1 fruit fly cellular context compared by ENCODE assay signal in genomic region chr3R:20273568-20273967, dm6.
TF ChIP-seq lines count a peak whose summit lies in the region.

No protein-coding gene starts in this region.

TF ChIP-seq in whole organism, embryonic, 481 proteins besides CTCF, POLR2A, EP300 and RAD21 (continued from another document):
- TF ChIP-seq ci (GFP tag; IDR thresholded peaks at IDR 0.05; lab: Robert Waterston, UW) (0 out of 3 replicates have a peak, but pooled peaks have one; percentile 12), CG14441 (GFP tag; IDR thresholded peaks at IDR 0.05; lab: Robert Waterston, UW) (peak; percentile 47), ash1 (GFP tag; optimal IDR thresholded peaks at IDR 0.05; lab: Kevin White, UChicago) (no peak), CG11695 (GFP tag; IDR thresholded peaks at IDR 0.05; lab: Robert Waterston, UW) (0 out of 3 replicates have a peak, but pooled peaks have one; percentile 7), wdn (GFP tag; IDR thresholded peaks at IDR 0.05; lab: Robert Waterston, UW) (0 out of 2 replicates have a peak, but pooled peaks have one; percentile 14), CG2120 (GFP tag; optimal IDR thresholded peaks at IDR 0.05; lab: Kevin White, UChicago) (no peak), CG30403 (GFP tag; optimal IDR thresholded peaks at IDR 0.05; lab: Kevin White, UChicago) (no peak), bcd (GFP tag; optimal IDR thresholded peaks at IDR 0.05; lab: Kevin White, UChicago) (peak; percentile 9), CG10565 (GFP tag; optimal IDR thresholded peaks at IDR 0.05; lab: Kevin White, UChicago) (no peak), Meics (GFP tag; optimal IDR thresholded peaks at IDR 0.05; lab: Kevin White, UChicago) (peak; percentile 63), jing (GFP tag; optimal IDR thresholded peaks at IDR 0.05; lab: Kevin White, UChicago) (no peak), CG13123 (GFP tag; optimal IDR thresholded peaks at IDR 0.05; lab: Kevin White, UChicago) (no peak), Awh (GFP tag; IDR thresholded peaks at IDR 0.05; lab: Robert Waterston, UW) (0 out of 2 replicates have a peak, but pooled peaks have one; percentile 47), Camta (GFP tag; optimal IDR thresholded peaks at IDR 0.05; lab: Kevin White, UChicago) (peak; percentile 15), ERR (GFP tag; optimal IDR thresholded peaks at IDR 0.05; lab: Kevin White, UChicago) (no peak), nau (GFP tag; optimal IDR thresholded peaks at IDR 0.05; lab: Kevin White, UChicago) (no peak), sob (GFP tag; IDR thresholded peaks at IDR 0.05; lab: Robert Waterston, UW) (peak; percentile 30; the same call in 1 of the 2 replicates), gsb-n (tag; optimal IDR thresholded peaks at IDR 0.05; lab: Kevin White, UChicago) (no peak), Side (GFP tag; optimal IDR thresholded peaks at IDR 0.05; lab: Kevin White, UChicago) (no peak), Dfd (GFP tag; optimal IDR thresholded peaks at IDR 0.05; lab: Kevin White, UChicago) (no peak), gro (GFP tag; optimal IDR thresholded peaks at IDR 0.05; lab: Kevin White, UChicago) (peak; percentile 73), NfI (GFP tag; optimal IDR thresholded peaks at IDR 0.05; lab: Kevin White, UChicago) (peak; percentile 7), bab2 (GFP tag; optimal IDR thresholded peaks at IDR 0.05; lab: Kevin White, UChicago) (peak; percentile 16), E2f2 (GFP tag; IDR thresholded peaks at IDR 0.05; lab: Robert Waterston, UW) (peak; percentile 31; the same call in 1 of the 2 replicates), fd3F (GFP tag; optimal IDR thresholded peaks at IDR 0.05; lab: Kevin White, UChicago) (no peak), vfl (GFP tag; optimal IDR thresholded peaks at IDR 0.05; lab: Kevin White, UChicago) (no peak), Hsf (GFP tag; optimal IDR thresholded peaks at IDR 0.05; lab: Kevin White, UChicago) (no peak), CG17912 (GFP tag; optimal IDR thresholded peaks at IDR 0.05; lab: Kevin White, UChicago) (no peak), CG18599 (GFP tag; optimal IDR thresholded peaks at IDR 0.05; lab: Kevin White, UChicago) (peak; percentile 15), grn (GFP tag; optimal IDR thresholded peaks at IDR 0.05; lab: Kevin White, UChicago) (peak; percentile 5), CG34376 (GFP tag; optimal IDR thresholded peaks at IDR 0.05; lab: Kevin White, UChicago) (no peak), Blimp-1 (GFP tag; optimal IDR thresholded peaks at IDR 0.05; lab: Kevin White, UChicago) (peak; percentile 6), Bgb (GFP tag; IDR thresholded peaks at IDR 0.05; lab: Robert Waterston, UW; ENCODE audit: partially characterized antibody) (no peak), hth (optimal IDR thresholded peaks at IDR 0.05; lab: Kevin White, UChicago) (no peak), tx (GFP tag; optimal IDR thresholded peaks at IDR 0.05; lab: Kevin White, UChicago) (no peak), so (GFP tag; IDR thresholded peaks at IDR 0.05; lab: Robert Waterston, UW) (no peak), Hr3 (GFP tag; optimal IDR thresholded peaks at IDR 0.05; lab: Kevin White, UChicago) (no peak), CG10321 (GFP tag; IDR thresholded peaks at IDR 0.05; lab: Robert Waterston, UW) (no peak; the same call in 1 of the 2 replicates), lmd (GFP tag; IDR thresholded peaks at IDR 0.05; lab: Robert Waterston, UW) (peak; percentile 14; the same call in 1 of the 2 replicates), BtbVII (GFP tag; optimal IDR thresholded peaks at IDR 0.05; lab: Kevin White, UChicago) (peak; percentile 41), CG34422 (GFP tag; IDR thresholded peaks at IDR 0.05; lab: Robert Waterston, UW) (no peak), ara (GFP tag; IDR thresholded peaks at IDR 0.05; lab: Robert Waterston, UW) (0 out of 2 replicates have a peak, but pooled peaks have one; percentile 15), D19B (GFP tag; optimal IDR thresholded peaks at IDR 0.05; lab: Kevin White, UChicago) (no peak), CG10979 (tag; optimal IDR thresholded peaks at IDR 0.05; lab: Kevin White, UChicago) (no peak), CG2678 (tag; optimal IDR thresholded peaks at IDR 0.05; lab: Kevin White, UChicago) (peak; percentile 30), Atf6 (GFP tag; IDR thresholded peaks at IDR 0.05; lab: Robert Waterston, UW) (peak; percentile 67), C15 (GFP tag; IDR thresholded peaks at IDR 0.05; lab: Robert Waterston, UW) (no peak), pan (optimal IDR thresholded peaks at IDR 0.05; lab: Kevin White, UChicago) (no peak), pan (GFP tag; optimal IDR thresholded peaks at IDR 0.05 in 1 of 2, IDR thresholded peaks at IDR 0.05 in 1 of 2) (peak in 1 of 2 experiments; percentile 6), CG15269 (tag; optimal IDR thresholded peaks at IDR 0.05; lab: Kevin White, UChicago) (peak; percentile 2), CG30431 (GFP tag; optimal IDR thresholded peaks at IDR 0.05; lab: Kevin White, UChicago) (no peak), CG17361 (GFP tag; IDR thresholded peaks at IDR 0.05; lab: Robert Waterston, UW) (0 out of 3 replicates have a peak, but pooled peaks have one; percentile 12), inv (GFP tag; IDR thresholded peaks at IDR 0.05; lab: Robert Waterston, UW; ENCODE audit: partially characterized antibody) (no peak), CG4424 (GFP tag; optimal IDR thresholded peaks at IDR 0.05; lab: Kevin White, UChicago) (no peak), zen (tag; optimal IDR thresholded peaks at IDR 0.05; lab: Kevin White, UChicago) (no peak), HHEX (GFP tag; optimal IDR thresholded peaks at IDR 0.05; lab: Kevin White, UChicago) (peak; percentile 34), phol (tag; optimal IDR thresholded peaks at IDR 0.05; lab: Kevin White, UChicago) (no peak), slbo (GFP tag; IDR thresholded peaks at IDR 0.05; lab: Robert Waterston, UW) (peak; percentile 32), CG9437 (GFP tag; optimal IDR thresholded peaks at IDR 0.05; lab: Kevin White, UChicago) (no peak), abd-A (tag; optimal IDR thresholded peaks at IDR 0.05; lab: Kevin White, UChicago) (peak; percentile 23), bigmax (GFP tag; optimal IDR thresholded peaks at IDR 0.05; lab: Kevin White, UChicago) (no peak), CG34224 (GFP tag; IDR thresholded peaks at IDR 0.05; lab: Robert Waterston, UW; ENCODE audit: partially characterized antibody) (no peak), dm (GFP tag; optimal IDR thresholded peaks at IDR 0.05; lab: Kevin White, UChicago) (no peak), CG6654 (GFP tag; optimal IDR thresholded peaks at IDR 0.05; lab: Kevin White, UChicago) (no peak), peb (GFP tag; IDR thresholded peaks at IDR 0.05; lab: Robert Waterston, UW) (no peak), kni (GFP tag; optimal IDR thresholded peaks at IDR 0.05; lab: Kevin White, UChicago) (peak; percentile 32), E2f1 (GFP tag; IDR thresholded peaks at IDR 0.05; lab: Robert Waterston, UW) (no peak), Dbx (GFP tag; IDR thresholded peaks at IDR 0.05; lab: Robert Waterston, UW) (0 out of 3 replicates have a peak, but pooled peaks have one; percentile 27), Pdp1 (GFP tag; optimal IDR thresholded peaks at IDR 0.05; lab: Kevin White, UChicago) (peak in 1 of 2 experiments; percentile 49), Optix (GFP tag; IDR thresholded peaks at IDR 0.05; lab: Robert Waterston, UW) (no peak), CG31441 (GFP tag; IDR thresholded peaks at IDR 0.05; lab: Robert Waterston, UW) (no peak), Trl (optimal IDR thresholded peaks at IDR 0.05; lab: Kevin White, UChicago) (no peak), Trl (GFP tag; optimal IDR thresholded peaks at IDR 0.05; lab: Kevin White, UChicago) (peak; percentile 1), ssp (GFP tag; IDR thresholded peaks at IDR 0.05; lab: Robert Waterston, UW) (no peak), CG15514 (GFP tag; optimal IDR thresholded peaks at IDR 0.05; lab: Kevin White, UChicago) (peak; percentile 14), Hmr (GFP tag; optimal IDR thresholded peaks at IDR 0.05; lab: Kevin White, UChicago) (peak; percentile 69), gem (tag; optimal IDR thresholded peaks at IDR 0.05; lab: Kevin White, UChicago) (peak; percentile 7), lab (GFP tag; optimal IDR thresholded peaks at IDR 0.05; lab: Kevin White, UChicago) (peak; percentile 75), CG7987 (GFP tag; optimal IDR thresholded peaks at IDR 0.05; lab: Kevin White, UChicago) (peak; percentile 37), org-1 (GFP tag; optimal IDR thresholded peaks at IDR 0.05; lab: Kevin White, UChicago) (no peak), CG6813 (GFP tag; optimal IDR thresholded peaks at IDR 0.05; lab: Kevin White, UChicago) (peak; percentile 6), sens (GFP tag; lab: Kevin White, UChicago) (peak; percentile 69), Med (GFP tag; lab: Kevin White, UChicago) (peak; percentile 92), CG12769 (tag; optimal IDR thresholded peaks at IDR 0.05; lab: Kevin White, UChicago) (peak; percentile 53), HmgZ (tag; optimal IDR thresholded peaks at IDR 0.05; lab: Kevin White, UChicago) (no peak), ato (GFP tag; IDR thresholded peaks at IDR 0.05; lab: Robert Waterston, UW; ENCODE audit: partially characterized antibody) (no peak), Elba2 (GFP tag; optimal IDR thresholded peaks at IDR 0.05; lab: Kevin White, UChicago) (no peak), CG13624 (GFP tag; optimal IDR thresholded peaks at IDR 0.05; lab: Kevin White, UChicago) (no peak), CG13296 (GFP tag; optimal IDR thresholded peaks at IDR 0.05; lab: Kevin White, UChicago) (peak; percentile 16), eyg (GFP tag; optimal IDR thresholded peaks at IDR 0.05; lab: Kevin White, UChicago) (peak; percentile 23), CG1792 (GFP tag; optimal IDR thresholded peaks at IDR 0.05; lab: Kevin White, UChicago) (peak; percentile 5), Sox100B (GFP tag; optimal IDR thresholded peaks at IDR 0.05; lab: Kevin White, UChicago) (no peak), MTF-1 (GFP tag; optimal IDR thresholded peaks at IDR 0.05; lab: Kevin White, UChicago; ENCODE audit: borderline replicate concordance) (peak; percentile 31), sens-2 (GFP tag; IDR thresholded peaks at IDR 0.05; lab: Robert Waterston, UW) (no peak), Ada2b (GFP tag; IDR thresholded peaks at IDR 0.05; lab: Robert Waterston, UW) (no peak), maf-S (GFP tag; optimal IDR thresholded peaks at IDR 0.05; lab: Kevin White, UChicago) (peak; percentile 31), toy (GFP tag; IDR thresholded peaks at IDR 0.05; lab: Robert Waterston, UW) (0 out of 2 replicates have a peak, but pooled peaks have one; percentile 38), CG3065 (GFP tag; optimal IDR thresholded peaks at IDR 0.05; lab: Kevin White, UChicago) (no peak), CG17802 (tag; optimal IDR thresholded peaks at IDR 0.05; lab: Kevin White, UChicago) (no peak), odd (GFP tag; optimal IDR thresholded peaks at IDR 0.05; lab: Kevin White, UChicago) (peak; percentile 15), row (GFP tag; IDR thresholded peaks at IDR 0.05; lab: Robert Waterston, UW) (no peak), Rfx (GFP tag; IDR thresholded peaks at IDR 0.05; lab: Robert Waterston, UW) (peak; percentile 61; the same call in 1 of the 2 replicates)
